Worm (Caenorhabditis elegans) whole organism, L4/young adult: ENCODE measurements around the gene epic-2.

ENCODE experiments used
- W03F9.2 ChIP-seq: fragments of 150-350 bp; optimal IDR thresholded peaks from 2 replicates; lab custom pipeline; 2014; ENCODE audit warnings: missing biosample characterization, missing genetic modification characterization
- dao-5 ChIP-seq: sonication (generic microtip); optimal IDR thresholded peaks from 2 replicates; lab custom pipeline; 2016; ENCODE audit warnings: missing genotype, missing genetic modification characterization, moderate library complexity, missing compliant biosample characterization

ce11 chrIV:1752480-1752879, 31.9 kb downstream of the epic-2 start:
- no peak for TF ChIP-seq dao-5 (tag; lab: Kevin White, UChicago)
- TF ChIP-seq W03F9.2 (tag; lab: Kevin White, UChicago): no peak
